Fruit fly (Drosophila melanogaster): Measurements from ENCODE around the gene EMC2B.

EMC2B gene

DNA sequence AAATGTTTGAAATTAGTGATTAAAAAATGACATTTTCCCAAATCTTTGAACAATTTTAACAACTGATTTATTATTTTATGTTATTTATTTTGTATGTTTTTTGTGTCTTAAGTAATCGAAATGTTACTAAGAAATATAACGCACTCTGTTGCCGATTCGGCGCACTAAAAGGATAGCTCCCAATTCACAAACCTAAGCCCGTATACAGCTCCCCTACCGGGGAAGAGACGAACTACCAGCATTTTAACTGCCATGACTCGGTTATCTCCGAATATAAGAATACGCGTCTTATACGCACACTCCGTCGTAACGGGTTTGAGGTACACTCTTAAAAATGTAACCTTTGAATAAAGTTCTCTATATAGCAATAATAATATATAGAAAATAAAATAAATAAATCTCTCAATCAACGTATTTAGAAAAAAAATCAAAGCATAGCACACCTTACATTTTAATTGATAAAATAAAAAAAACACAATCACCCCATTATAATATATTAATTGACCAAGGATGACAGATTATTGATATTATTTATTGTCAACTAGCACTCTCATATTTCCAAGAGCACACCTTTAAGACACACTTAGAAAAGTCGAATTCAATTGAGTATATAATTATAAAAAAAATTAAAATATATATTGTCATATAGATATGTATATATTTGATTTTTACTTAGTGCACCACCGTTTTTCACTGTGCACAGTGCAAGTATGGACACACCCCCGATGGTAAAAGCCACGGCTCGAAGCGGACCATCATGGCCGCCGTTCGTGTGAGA lies 33.7 kb downstream of the EMC2B start (continued):
- TF ChIP-seq sens (GFP tag) = peak; percentile 89
- peak; percentile 23; the same call in 1 of the 2 replicates for TF ChIP-seq onecut (GFP tag; IDR thresholded peaks at IDR 0.05)
- peak; percentile 31 for TF ChIP-seq ci (GFP tag; IDR thresholded peaks at IDR 0.05)
- TF ChIP-seq CG4730 (GFP tag; IDR thresholded peaks at IDR 0.05) = peak; percentile 53; the same call in 1 of the 2 replicates
- TF ChIP-seq gfzf (GFP tag; optimal IDR thresholded peaks at IDR 0.05) = peak; percentile 5
- peak; percentile 57 for TF ChIP-seq CG32772 (GFP tag; IDR thresholded peaks at IDR 0.05)
- peak; percentile 89 for TF ChIP-seq Meics (GFP tag; optimal IDR thresholded peaks at IDR 0.05)
- peak; percentile 49; the same call in 2 of the 3 replicates for TF ChIP-seq ken (GFP tag; IDR thresholded peaks at IDR 0.05)
- no peak for TF ChIP-seq zen2 (GFP tag; IDR thresholded peaks at IDR 0.05; ENCODE audit: partially characterized antibody)
- TF ChIP-seq B-H2 (GFP tag; optimal IDR thresholded peaks at IDR 0.05) = peak; percentile 49
- TF ChIP-seq CG3065 (GFP tag; optimal IDR thresholded peaks at IDR 0.05) = peak; percentile 42
- TF ChIP-seq Fer2 (tag; optimal IDR thresholded peaks at IDR 0.05) = peak; percentile 37
- TF ChIP-seq Dip3 (GFP tag; optimal IDR thresholded peaks at IDR 0.05) = no peak
- no peak for TF ChIP-seq fru (optimal IDR thresholded peaks at IDR 0.05)
- no peak for TF ChIP-seq sens-2 (GFP tag; IDR thresholded peaks at IDR 0.05)
- TF ChIP-seq CG8478 (optimal IDR thresholded peaks at IDR 0.05) = no peak
- TF ChIP-seq CG17359 (tag; optimal IDR thresholded peaks at IDR 0.05) = no peak
- no peak for TF ChIP-seq Neu2 (GFP tag; optimal IDR thresholded peaks at IDR 0.05; ENCODE audit: borderline replicate concordance)
- peak; percentile 51 for TF ChIP-seq Ada2b (GFP tag; IDR thresholded peaks at IDR 0.05)
- TF ChIP-seq Lhr (GFP tag; optimal IDR thresholded peaks at IDR 0.05) = peak; percentile 24
- TF ChIP-seq CG4360 (GFP tag; IDR thresholded peaks at IDR 0.05) = no peak
- no peak for TF ChIP-seq CHES-1-like (GFP tag; optimal IDR thresholded peaks at IDR 0.05)
- TF ChIP-seq CG30403 (GFP tag; optimal IDR thresholded peaks at IDR 0.05) = peak; percentile 86
- TF ChIP-seq pum (GFP tag; optimal IDR thresholded peaks at IDR 0.05) = peak; percentile 46
- TF ChIP-seq CG6175 (GFP tag; IDR thresholded peaks at IDR 0.05) = no peak
- TF ChIP-seq gcm2 (GFP tag; optimal IDR thresholded peaks at IDR 0.05) = no peak
- peak; percentile 66 for TF ChIP-seq dysf (GFP tag; IDR thresholded peaks at IDR 0.05)
- TF ChIP-seq sd (tag; optimal IDR thresholded peaks at IDR 0.05) = peak; percentile 31
- TF ChIP-seq CG10979 (tag; optimal IDR thresholded peaks at IDR 0.05) = peak; percentile 91
- TF ChIP-seq Atf-2 (GFP tag; optimal IDR thresholded peaks at IDR 0.05) = peak; percentile 15
- TF ChIP-seq CG17912 (GFP tag; optimal IDR thresholded peaks at IDR 0.05) = peak; percentile 41
- 0 out of 3 replicates have a peak, but pooled peaks have one; percentile 44 for TF ChIP-seq CG11093 (GFP tag; IDR thresholded peaks at IDR 0.05)
- TF ChIP-seq CG8359 (GFP tag; optimal IDR thresholded peaks at IDR 0.05; ENCODE audit: borderline replicate concordance) = peak; percentile 72
- peak; percentile 60 for TF ChIP-seq salm (tag; optimal IDR thresholded peaks at IDR 0.05)
- TF ChIP-seq CG7745 (tag; optimal IDR thresholded peaks at IDR 0.05) = no peak
- TF ChIP-seq CG12236 (GFP tag; optimal IDR thresholded peaks at IDR 0.05) = no peak
- TF ChIP-seq CG16863 (GFP tag; optimal IDR thresholded peaks at IDR 0.05) = peak; percentile 33
- peak; percentile 24 for TF ChIP-seq CG12769 (tag; optimal IDR thresholded peaks at IDR 0.05)
- peak; percentile 65 for TF ChIP-seq CG18476 (GFP tag; optimal IDR thresholded peaks at IDR 0.05)
- TF ChIP-seq CG3838 (GFP tag; optimal IDR thresholded peaks at IDR 0.05) = no peak
- no peak; the same call in 2 of the 3 replicates for TF ChIP-seq B-H1 (GFP tag; IDR thresholded peaks at IDR 0.05)
- peak; percentile 24 for TF ChIP-seq CG10274 (GFP tag; optimal IDR thresholded peaks at IDR 0.05)
- TF ChIP-seq CG34376 (GFP tag; optimal IDR thresholded peaks at IDR 0.05) = no peak
- peak; percentile 32 for TF ChIP-seq CG6272 (GFP tag; IDR thresholded peaks at IDR 0.05)
- no peak for TF ChIP-seq ERR (GFP tag; optimal IDR thresholded peaks at IDR 0.05)
- TF ChIP-seq CG14710 (tag; optimal IDR thresholded peaks at IDR 0.05) = peak; percentile 92
- TF ChIP-seq Lpt (GFP tag; optimal IDR thresholded peaks at IDR 0.05) = no peak
- TF ChIP-seq vvl (GFP tag; IDR thresholded peaks at IDR 0.05) = peak; percentile 60
- TF ChIP-seq shn (GFP tag; optimal IDR thresholded peaks at IDR 0.05) = peak; percentile 7
- TF ChIP-seq sqz (GFP tag; optimal IDR thresholded peaks at IDR 0.05) = peak; percentile 60
- TF ChIP-seq hb (GFP tag; IDR thresholded peaks at IDR 0.05; ENCODE audit: partially characterized antibody) = no peak
